Worm (Caenorhabditis elegans): ENCODE data around the gene ZK455.5.

DNA sequence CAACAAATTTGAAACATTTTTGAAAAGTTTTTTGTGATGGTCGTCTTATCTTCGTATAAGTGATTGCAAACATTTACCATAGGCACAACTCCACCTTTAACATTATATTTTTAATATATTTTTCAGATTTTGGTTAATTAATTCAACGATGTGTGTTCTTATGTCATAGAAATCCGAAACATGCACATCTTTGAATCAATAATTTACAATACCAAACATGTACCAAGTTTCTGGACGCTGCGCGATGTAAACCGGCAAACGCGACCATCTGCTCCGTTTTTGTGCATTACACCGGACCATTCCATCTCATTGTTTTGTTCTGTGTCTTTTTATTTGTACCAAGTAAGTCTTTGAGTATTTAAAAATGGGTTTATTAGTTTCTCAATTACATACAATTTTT is 30.8 kb upstream of the ZK455.5 start, which contains the start of gene pgp-4:
- TF ChIP-seq cog-1 (tag; optimal IDR thresholded peaks at IDR 0.05) (no peak), tab-1 (GFP tag; IDR thresholded peaks at IDR 0.05) (no peak), ref-1 (GFP tag; conservative IDR thresholded peaks at IDR 0.05) (no peak), T22C8.4 (GFP tag; IDR thresholded peaks at IDR 0.05) (no peak), klf-2 (GFP tag; conservative IDR thresholded peaks at IDR 0.05) (no peak), ztf-23 (GFP tag; IDR thresholded peaks at IDR 0.05) (no peak), flt-1 (GFP tag; IDR thresholded peaks at IDR 0.05) (no peak), ztf-29 (GFP tag; IDR thresholded peaks at IDR 0.05) (no peak)

Measured in whole organism, midembryonic.